Fruit fly (Drosophila melanogaster) whole organism, prepupa: ENCODE measurements around the gene CG14864.

Experiments used
- Blimp-1 ChIP-seq: fragments of 200-800 bp; sonication (Bioruptor generic); optimal IDR thresholded peaks from 3 replicates; lab custom pipeline; 2017; ENCODE audit warnings: missing biosample characterization, missing genetic modification characterization, mild to moderate bottlenecking, moderate library complexity, missing genetic modification reagents
- CG10631 ChIP-seq: fragments of 200-800 bp; sonication (Bioruptor generic); optimal IDR thresholded peaks from 2 replicates; lab custom pipeline; 2016; ENCODE audit warnings: missing biosample characterization, missing genetic modification characterization
- CG10669 ChIP-seq: fragments of 200-800 bp; sonication (Bioruptor generic); optimal IDR thresholded peaks from 3 replicates; lab custom pipeline; 2018; ENCODE audit warnings: missing biosample characterization, mild to moderate bottlenecking, missing genetic modification characterization, moderate library complexity
- CG11294 ChIP-seq: fragments of 200-800 bp; sonication (Bioruptor generic); IDR thresholded peaks from 2 replicates; pipeline ENCODE4 v1.3.6; 2022; ENCODE audit warnings: missing biosample characterization, missing genetic modification characterization
- CG11762 ChIP-seq: fragments of 200-800 bp; sonication (Bioruptor generic); optimal IDR thresholded peaks from 3 replicates; lab custom pipeline; 2016; ENCODE audit warnings: missing biosample characterization, missing genetic modification characterization; ENCODE audit not compliant: insufficient read depth
- CG11902 ChIP-seq: fragments of 200-800 bp; sonication (Bioruptor generic); optimal IDR thresholded peaks from 3 replicates; lab custom pipeline; 2016; ENCODE audit warnings: missing biosample characterization, missing genetic modification characterization
- CG1621 ChIP-seq: fragments of 200-800 bp; sonication (Bioruptor generic); optimal IDR thresholded peaks from 3 replicates; lab custom pipeline; 2018; ENCODE audit warnings: missing biosample characterization, mild to moderate bottlenecking, missing genetic modification characterization
- CG31627 ChIP-seq: fragments of 200-800 bp; sonication (Bioruptor generic); optimal IDR thresholded peaks from 3 replicates; lab custom pipeline; 2016; ENCODE audit warnings: missing biosample characterization, missing genetic modification characterization
- CG32006 ChIP-seq: fragments of 200-800 bp; sonication (Bioruptor generic); optimal IDR thresholded peaks from 3 replicates; lab custom pipeline; 2017; ENCODE audit warnings: missing biosample characterization, mild to moderate bottlenecking, missing genetic modification characterization
- CG34406 ChIP-seq: fragments of 200-800 bp; sonication (Bioruptor generic); optimal IDR thresholded peaks from 3 replicates; lab custom pipeline; 2016; ENCODE audit warnings: missing biosample characterization, missing genetic modification characterization
- CG4318 ChIP-seq: fragments of 200-800 bp; sonication (Bioruptor generic); optimal IDR thresholded peaks from 3 replicates; lab custom pipeline; 2017; ENCODE audit warnings: missing biosample characterization, mild to moderate bottlenecking, missing genetic modification characterization
- CG6163 ChIP-seq: fragments of 200-800 bp; sonication (Bioruptor generic); IDR thresholded peaks from 3 replicates; pipeline ENCODE4 v1.3.6; 2022; ENCODE audit warnings: missing biosample characterization, missing genetic modification characterization
- CG6276 ChIP-seq: fragments of 200-800 bp; sonication (Bioruptor generic); optimal IDR thresholded peaks from 2 replicates; lab custom pipeline; 2017; ENCODE audit warnings: missing biosample characterization, mild to moderate bottlenecking, missing genetic modification characterization
- CG6792 ChIP-seq: fragments of 200-800 bp; sonication (Bioruptor generic); optimal IDR thresholded peaks from 3 replicates; lab custom pipeline; 2016; ENCODE audit warnings: missing biosample characterization, missing genetic modification characterization
- CG6808 ChIP-seq: fragments of 200-800 bp; sonication (Bioruptor generic); optimal IDR thresholded peaks from 3 replicates; lab custom pipeline; 2017; ENCODE audit warnings: missing biosample characterization, missing genetic modification characterization, mild to moderate bottlenecking, moderate library complexity, missing genetic modification reagents
- CG6854 ChIP-seq: fragments of 200-800 bp; sonication (Bioruptor generic); optimal IDR thresholded peaks from 2 replicates; lab custom pipeline; 2017; ENCODE audit warnings: missing biosample characterization, mild to moderate bottlenecking, missing genetic modification characterization
- CG7368 ChIP-seq: fragments of 200-800 bp; sonication (Bioruptor generic); optimal IDR thresholded peaks from 3 replicates; lab custom pipeline; 2016; ENCODE audit warnings: missing biosample characterization, missing genetic modification characterization
- CG9139 ChIP-seq: fragments of 200-800 bp; sonication (Bioruptor generic); optimal IDR thresholded peaks from 3 replicates; lab custom pipeline; 2017; ENCODE audit warnings: missing biosample characterization, mild to moderate bottlenecking, missing genetic modification characterization
- Eip75B ChIP-seq: fragments of 200-800 bp; sonication (Bioruptor generic); optimal IDR thresholded peaks from 3 replicates; lab custom pipeline; 2016; ENCODE audit warnings: missing biosample characterization, missing genetic modification characterization
- Eip78C ChIP-seq: fragments of 200-800 bp; sonication (Bioruptor generic); peaks from one replicate; lab custom pipeline; 2016; ENCODE audit warnings: missing biosample characterization, missing genetic modification characterization
- Ets21C ChIP-seq: fragments of 200-800 bp; sonication (Bioruptor generic); optimal IDR thresholded peaks from 3 replicates; lab custom pipeline; 2016; ENCODE audit warnings: missing biosample characterization, missing genetic modification characterization
- Ets96B ChIP-seq: fragments of 200-800 bp; optimal IDR thresholded peaks from 2 replicates; lab custom pipeline; 2019; ENCODE audit warnings: missing biosample characterization, mild to moderate bottlenecking, missing genetic modification characterization, moderate library complexity
- Gug ChIP-seq: fragments of 200-800 bp; sonication (Bioruptor generic); IDR thresholded peaks from 2 replicates; pipeline ENCODE4 v1.3.6; 2022; ENCODE audit warnings: missing biosample characterization, missing genetic modification characterization
- Hr38 ChIP-seq: sonication (Bioruptor generic); optimal IDR thresholded peaks from 2 replicates; lab custom pipeline; 2016; ENCODE audit warnings: missing biosample characterization, missing genetic modification characterization
- Hr39 ChIP-seq: fragments of 200-800 bp; sonication (Bioruptor generic); optimal IDR thresholded peaks from 2 replicates; lab custom pipeline; 2016; ENCODE audit warnings: missing biosample characterization, missing genetic modification characterization
- Hr4 ChIP-seq: fragments of 200-800 bp; sonication (Bioruptor generic); optimal IDR thresholded peaks from 3 replicates; lab custom pipeline; 2016; ENCODE audit warnings: missing biosample characterization, missing genetic modification characterization
- Lpt ChIP-seq: fragments of 200-800 bp; sonication (Bioruptor generic); optimal IDR thresholded peaks from 3 replicates; lab custom pipeline; 2016; ENCODE audit warnings: missing biosample characterization, missing genetic modification characterization
- Met ChIP-seq: fragments of 200-800 bp; sonication (Bioruptor generic); optimal IDR thresholded peaks from 3 replicates; lab custom pipeline; 2016; ENCODE audit warnings: missing biosample characterization, missing genetic modification characterization
- OdsH ChIP-seq: fragments of 200-800 bp; sonication (Bioruptor generic); optimal IDR thresholded peaks from 3 replicates; lab custom pipeline; 2016; ENCODE audit warnings: missing biosample characterization, missing genetic modification characterization
- Smox ChIP-seq: fragments of 200-800 bp; sonication (Bioruptor generic); optimal IDR thresholded peaks from 3 replicates; lab custom pipeline; 2016; ENCODE audit warnings: missing biosample characterization, missing genetic modification characterization
- Sox102F ChIP-seq: fragments of 200-800 bp; sonication (Bioruptor generic); optimal IDR thresholded peaks from 2 replicates; lab custom pipeline; 2016; ENCODE audit warnings: missing biosample characterization, mild to moderate bottlenecking, missing genetic modification characterization
- Sox14 ChIP-seq: fragments of 200-800 bp; sonication (Bioruptor generic); optimal IDR thresholded peaks from 3 replicates; lab custom pipeline; 2016; ENCODE audit warnings: missing biosample characterization, missing genetic modification characterization
- Sox15 ChIP-seq: fragments of 200-800 bp; sonication (Bioruptor generic); optimal IDR thresholded peaks from 3 replicates; lab custom pipeline; 2016; ENCODE audit warnings: missing biosample characterization, missing genetic modification characterization
- achi ChIP-seq: fragments of 200-800 bp; sonication (Bioruptor generic); optimal IDR thresholded peaks from 3 replicates; lab custom pipeline; 2016; ENCODE audit warnings: missing biosample characterization, missing genetic modification characterization
- acj6 ChIP-seq: fragments of 200-800 bp; sonication (Bioruptor generic); optimal IDR thresholded peaks from 3 replicates; lab custom pipeline; 2016; ENCODE audit warnings: missing biosample characterization, missing genetic modification characterization
- cyc ChIP-seq: fragments of 200-800 bp; sonication (Bioruptor generic); optimal IDR thresholded peaks from 3 replicates; lab custom pipeline; 2016; ENCODE audit warnings: missing biosample characterization, missing genetic modification characterization
- dac ChIP-seq: fragments of 200-800 bp; sonication (Bioruptor generic); optimal IDR thresholded peaks from 2 replicates; lab custom pipeline; 2017; ENCODE audit warnings: missing biosample characterization, mild to moderate bottlenecking, missing genetic modification characterization
- dsx ChIP-seq: fragments of 200-800 bp; optimal IDR thresholded peaks from 3 replicates; lab custom pipeline; 2019; ENCODE audit warnings: missing biosample characterization, mild to moderate bottlenecking, missing genetic modification characterization, moderate library complexity; ENCODE audit not compliant: poor library complexity, severe bottlenecking
- eg ChIP-seq: fragments of 200-800 bp; sonication (Bioruptor generic); IDR thresholded peaks from 3 replicates; pipeline ENCODE4 v1.3.6; 2022; ENCODE audit warnings: missing biosample characterization, missing genetic modification characterization
- esn ChIP-seq: fragments of 200-800 bp; sonication (Bioruptor generic); optimal IDR thresholded peaks from 2 replicates; lab custom pipeline; 2016; ENCODE audit warnings: missing biosample characterization, mild to moderate bottlenecking, missing genetic modification characterization, moderate library complexity
- fd59A ChIP-seq: fragments of 200-800 bp; sonication (Bioruptor generic); optimal IDR thresholded peaks from 2 replicates; lab custom pipeline; 2017; ENCODE audit warnings: missing biosample characterization, mild to moderate bottlenecking, missing genetic modification characterization, missing genetic modification reagents
- fd85E ChIP-seq: fragments of 200-800 bp; sonication (Bioruptor generic); optimal IDR thresholded peaks from 3 replicates; lab custom pipeline; 2016; ENCODE audit warnings: missing biosample characterization, missing genetic modification characterization
- fkh ChIP-seq: fragments of 200-800 bp; sonication (Bioruptor generic); optimal IDR thresholded peaks from 3 replicates; lab custom pipeline; 2017; ENCODE audit warnings: missing biosample characterization, mild to moderate bottlenecking, missing genetic modification characterization, moderate library complexity
- net ChIP-seq: fragments of 200-800 bp; sonication (Bioruptor generic); optimal IDR thresholded peaks from 3 replicates; lab custom pipeline; 2016; ENCODE audit warnings: missing biosample characterization, missing genetic modification characterization
- pdm3 ChIP-seq: fragments of 200-800 bp; sonication (Bioruptor generic); optimal IDR thresholded peaks from 3 replicates; lab custom pipeline; 2016; ENCODE audit warnings: missing biosample characterization, missing genetic modification characterization
- salr ChIP-seq, 2 experiments: fragments of 200-800 bp; sonication (Bioruptor generic); optimal IDR thresholded peaks; 3 replicates each; lab custom pipeline; 2016 to 2018; ENCODE audit warnings: missing biosample characterization in 2 of 2, missing genetic modification characterization in 2 of 2, mild to moderate bottlenecking in 1 of 2
- spab ChIP-seq: fragments of 200-800 bp; sonication (Bioruptor generic); optimal IDR thresholded peaks from 2 replicates; lab custom pipeline; 2017; ENCODE audit warnings: missing biosample characterization, mild to moderate bottlenecking, missing genetic modification characterization, missing genetic modification reagents
- ss ChIP-seq, 2 experiments: fragments of 200-800 bp; sonication (Bioruptor generic); optimal IDR thresholded peaks; 2 replicates in 1 of 2; 3 replicates in 1 of 2; lab custom pipeline; 2017 to 2018; ENCODE audit warnings: mild to moderate bottlenecking in 2 of 2, missing biosample characterization in 2 of 2, missing genetic modification characterization in 2 of 2, moderate library complexity in 1 of 2
- svp ChIP-seq: fragments of 200-800 bp; sonication (Bioruptor generic); peaks from one replicate; lab custom pipeline; 2016; ENCODE audit warnings: missing biosample characterization, missing genetic modification characterization
- topi ChIP-seq: fragments of 200-800 bp; sonication (Bioruptor generic); optimal IDR thresholded peaks from 3 replicates; lab custom pipeline; 2016; ENCODE audit warnings: missing biosample characterization, missing genetic modification characterization
- vri ChIP-seq: fragments of 200-800 bp; sonication (Bioruptor generic); optimal IDR thresholded peaks from 3 replicates; lab custom pipeline; 2016; ENCODE audit warnings: missing biosample characterization, mild to moderate bottlenecking, missing genetic modification characterization

Gene CG14864

dm6 chr3R:15229329-15229876 lies 38.9 kb downstream of the CG14864 start, which contains the start of the genes Art3 and mRpS10:
Gene Art3, minus strand, starts transcription at chr3R:15229408.
Gene mRpS10, plus strand, starts transcription at chr3R:15229665.
- TF ChIP-seq CG11902 (GFP tag; lab: Kevin White, UChicago): peak; percentile 100
- TF ChIP-seq acj6 (GFP tag; lab: Kevin White, UChicago): peak; percentile 100
- TF ChIP-seq Ets21C (GFP tag; lab: Kevin White, UChicago): peak; percentile 100
- TF ChIP-seq CG6276 (GFP tag; lab: Kevin White, UChicago): peak; percentile 99
- TF ChIP-seq Gug: peak; percentile 100
- peak; percentile 100 for TF ChIP-seq Sox14
- peak; percentile 100 for TF ChIP-seq CG7368 (GFP tag; lab: Kevin White, UChicago)
- TF ChIP-seq pdm3 (GFP tag; lab: Kevin White, UChicago): peak; percentile 100
- peak; percentile 100 for TF ChIP-seq fd59A (GFP tag; lab: Kevin White, UChicago)
- TF ChIP-seq Eip78C (GFP tag; lab: Kevin White, UChicago): peak; percentile 100
- TF ChIP-seq achi (GFP tag; lab: Kevin White, UChicago): peak; percentile 99
- TF ChIP-seq Blimp-1 (GFP tag; lab: Kevin White, UChicago): peak; percentile 98
- peak; percentile 100 for TF ChIP-seq CG4318 (GFP tag; lab: Kevin White, UChicago)
- TF ChIP-seq CG11294 (GFP tag; lab: Robert Waterston, UW): peak; percentile 100
- peak; percentile 100 for TF ChIP-seq CG11762
- TF ChIP-seq CG6808 (GFP tag; lab: Kevin White, UChicago): peak; percentile 99
- peak; percentile 100 for TF ChIP-seq net (GFP tag; lab: Kevin White, UChicago)
- TF ChIP-seq CG10669 (GFP tag; lab: Kevin White, UChicago): peak; percentile 100
- peak; percentile 100 for TF ChIP-seq Smox (GFP tag; lab: Kevin White, UChicago)
- TF ChIP-seq esn (GFP tag; lab: Kevin White, UChicago): peak; percentile 100
- TF ChIP-seq CG32006 (GFP tag; lab: Kevin White, UChicago): peak; percentile 100
- peak; percentile 98 for TF ChIP-seq fd85E (GFP tag; lab: Kevin White, UChicago)
- TF ChIP-seq Met (GFP tag; lab: Kevin White, UChicago): peak; percentile 100
- TF ChIP-seq svp: peak; percentile 100
- TF ChIP-seq CG9139 (GFP tag; lab: Kevin White, UChicago): peak; percentile 99
- TF ChIP-seq CG6854: peak; percentile 99
- TF ChIP-seq dac (GFP tag; lab: Kevin White, UChicago): peak; percentile 98
- peak; percentile 99 for TF ChIP-seq vri (GFP tag; lab: Kevin White, UChicago)
- TF ChIP-seq Hr39 (GFP tag; lab: Kevin White, UChicago): peak; percentile 100
- peak; percentile 100 for TF ChIP-seq CG6163 (GFP tag; lab: Robert Waterston, UW)
- TF ChIP-seq CG1621: peak; percentile 99
- peak; percentile 100 for TF ChIP-seq salr (GFP tag; optimal IDR thresholded peaks at IDR 0.05; lab: Kevin White, UChicago)
- TF ChIP-seq Hr38: peak; percentile 96
- TF ChIP-seq Ets96B (tag; lab: Kevin White, UChicago): peak; percentile 100
- peak; percentile 100 for TF ChIP-seq cyc
- peak; percentile 100 for TF ChIP-seq CG34406 (GFP tag; lab: Kevin White, UChicago)
- TF ChIP-seq topi (GFP tag; lab: Kevin White, UChicago): peak; percentile 100
- TF ChIP-seq CG10631 (GFP tag; lab: Kevin White, UChicago): peak; percentile 100
- TF ChIP-seq CG6792 (GFP tag; lab: Kevin White, UChicago): peak; percentile 100
- peak; percentile 100 for TF ChIP-seq Hr4
- TF ChIP-seq Eip75B: peak; percentile 100
- TF ChIP-seq spab (GFP tag; lab: Kevin White, UChicago): peak; percentile 100
- peak; percentile 99 to 100 for TF ChIP-seq ss (GFP tag; optimal IDR thresholded peaks at IDR 0.05; lab: Kevin White, UChicago)
- TF ChIP-seq fkh (GFP tag; lab: Kevin White, UChicago): peak; percentile 97
- peak; percentile 100 for TF ChIP-seq eg (GFP tag; lab: Robert Waterston, UW)
- TF ChIP-seq CG31627 (GFP tag; lab: Kevin White, UChicago): peak; percentile 100
- TF ChIP-seq dsx (GFP tag; lab: Kevin White, UChicago): peak; percentile 99
- TF ChIP-seq OdsH: peak; percentile 100
- peak; percentile 100 for TF ChIP-seq Sox15 (GFP tag; lab: Kevin White, UChicago)
- peak; percentile 99 for TF ChIP-seq Sox102F (GFP tag; lab: Kevin White, UChicago)
- peak; percentile 100 for TF ChIP-seq Lpt (GFP tag; lab: Kevin White, UChicago)
